Fruit fly (Drosophila melanogaster) whole organism, embryonic: ENCODE data around the gene CG14439.
A peak's percentile ranks its signal among the peaks of the same experiment; 100 is the strongest.

Experiments
- ATbp ChIP-seq: fragments of 200-800 bp; sonication (Bioruptor generic); optimal IDR thresholded peaks from 2 replicates; lab custom pipeline; 2017; ENCODE audit warnings: missing biosample characterization, mild to moderate bottlenecking, missing genetic modification characterization, missing genetic modification reagents
- Antp ChIP-seq: fragments of 200-800 bp; sonication (Bioruptor generic); optimal IDR thresholded peaks from 3 replicates; lab custom pipeline; 2016; ENCODE audit warnings: missing biosample characterization, missing genetic modification characterization
- B-H1 ChIP-seq: fragments of 200-800 bp; sonication (Bioruptor generic); IDR thresholded peaks from 3 replicates; pipeline ENCODE4 v1.3.6; 2022; ENCODE audit warnings: missing biosample characterization, missing genetic modification characterization
- CG10565 ChIP-seq: fragments of 200-800 bp; sonication (Bioruptor generic); optimal IDR thresholded peaks from 3 replicates; lab custom pipeline; 2016; ENCODE audit warnings: missing biosample characterization, mild to moderate bottlenecking, missing genetic modification characterization
- CG11247 ChIP-seq: fragments of 200-800 bp; sonication (Bioruptor generic); IDR thresholded peaks from 2 replicates; pipeline ENCODE4 v1.3.6; 2022; ENCODE audit warnings: missing biosample characterization, missing genetic modification characterization
- CG11560 ChIP-seq: fragments of 200-800 bp; sonication (Bioruptor generic); IDR thresholded peaks from 3 replicates; pipeline ENCODE4 v1.3.6; 2022; ENCODE audit warnings: missing biosample characterization, missing genetic modification characterization
- CG11696 ChIP-seq: fragments of 200-800 bp; sonication (Bioruptor generic); IDR thresholded peaks from 2 replicates; pipeline ENCODE4 v1.3.6; 2022; ENCODE audit warnings: missing biosample characterization, missing genetic modification characterization
- CG1233 ChIP-seq: fragments of 200-800 bp; sonication (Bioruptor generic); optimal IDR thresholded peaks from 4 replicates; lab custom pipeline; 2018; ENCODE audit warnings: missing biosample characterization, mild to moderate bottlenecking, missing genetic modification characterization
- CG2199 ChIP-seq: fragments of 200-800 bp; sonication (Bioruptor generic); IDR thresholded peaks from 3 replicates; pipeline ENCODE4 v1.3.6; 2022; ENCODE audit warnings: missing biosample characterization, missing genetic modification characterization
- CG33213 ChIP-seq: fragments of 200-800 bp; sonication (Bioruptor generic); optimal IDR thresholded peaks from 3 replicates; lab custom pipeline; 2016; ENCODE audit warnings: missing biosample characterization, missing genetic modification characterization
- CG3726 ChIP-seq: fragments of 200-800 bp; sonication (Bioruptor generic); IDR thresholded peaks from 3 replicates; pipeline ENCODE4, ENCODE4 v1.3.6; 2022; ENCODE audit warnings: missing biosample characterization, missing genetic modification characterization
- CG4854 ChIP-seq: fragments of 200-800 bp; sonication (Bioruptor generic); optimal IDR thresholded peaks from 2 replicates; lab custom pipeline; 2016; ENCODE audit warnings: missing biosample characterization, missing genetic modification characterization, inconsistent platforms
- CG9609 ChIP-seq: fragments of 200-800 bp; sonication (Bioruptor generic); optimal IDR thresholded peaks from 3 replicates; lab custom pipeline; 2016; ENCODE audit warnings: missing biosample characterization, missing genetic modification characterization
- CHES-1-like ChIP-seq: fragments of 200-800 bp; sonication (Bioruptor generic); optimal IDR thresholded peaks from 2 replicates; lab custom pipeline; 2016; ENCODE audit warnings: missing biosample characterization, missing genetic modification characterization
- E2f1 ChIP-seq: fragments of 200-800 bp; sonication (Bioruptor generic); IDR thresholded peaks from 2 replicates; pipeline ENCODE4 v1.3.6; 2022; ENCODE audit warnings: missing biosample characterization, missing genetic modification characterization
- Ets65A ChIP-seq: fragments of 200-800 bp; sonication (Bioruptor generic); peaks from one replicate; lab custom pipeline; 2016; ENCODE audit warnings: missing biosample characterization, missing genetic modification characterization
- Gug ChIP-seq: fragments of 200-800 bp; sonication (Bioruptor generic); IDR thresholded peaks from 4 replicates; pipeline ENCODE4 v1.3.6; 2022; ENCODE audit warnings: missing biosample characterization, missing genetic modification characterization
- HmgD ChIP-seq: fragments of 200-800 bp; sonication (Bioruptor generic); optimal IDR thresholded peaks from 3 replicates; lab custom pipeline; 2016; ENCODE audit warnings: missing biosample characterization, missing genetic modification characterization
- HmgZ ChIP-seq: fragments of 200-800 bp; sonication (Bioruptor generic); optimal IDR thresholded peaks from 2 replicates; lab custom pipeline; 2018; ENCODE audit warnings: missing biosample characterization, mild to moderate bottlenecking, missing genetic modification characterization
- Hmx ChIP-seq: fragments of 200-800 bp; sonication (Bioruptor generic); optimal IDR thresholded peaks from 2 replicates; lab custom pipeline; 2016; ENCODE audit warnings: missing biosample characterization, missing genetic modification characterization
- Kr ChIP-seq: fragments of 200-800 bp; sonication (Bioruptor generic); optimal IDR thresholded peaks from 2 replicates; lab custom pipeline; 2017; ENCODE audit warnings: missing biosample characterization, mild to moderate bottlenecking, missing genetic modification characterization
- MTF-1 ChIP-seq: fragments of 200-800 bp; sonication (Bioruptor generic); optimal IDR thresholded peaks from 2 replicates; lab custom pipeline; 2018; ENCODE audit warnings: missing biosample characterization, mild to moderate bottlenecking, missing genetic modification characterization, borderline replicate concordance
- Mad ChIP-seq: fragments of 200-800 bp; sonication (Bioruptor generic); optimal IDR thresholded peaks from 2 replicates; lab custom pipeline; 2016; ENCODE audit warnings: missing biosample characterization, missing genetic modification characterization
- Mrtf ChIP-seq: fragments of 200-800 bp; sonication (Bioruptor generic); IDR thresholded peaks from 3 replicates; pipeline ENCODE4 v1.3.6; 2022; ENCODE audit warnings: missing biosample characterization, missing genetic modification characterization
- Nf-YC ChIP-seq: fragments of 200-800 bp; optimal IDR thresholded peaks from 3 replicates; lab custom pipeline; 2019; ENCODE audit warnings: missing biosample characterization, mild to moderate bottlenecking, missing genetic modification characterization, moderate library complexity
- Tbp ChIP-seq: fragments of >200 bp; optimal IDR thresholded peaks from 2 replicates; lab custom pipeline; 2018; ENCODE audit warnings: missing biosample characterization, missing genetic modification characterization
- ase ChIP-seq: fragments of 200-800 bp; sonication (Bioruptor generic); IDR thresholded peaks from 3 replicates; pipeline ENCODE4 v1.3.6; 2022; ENCODE audit warnings: missing biosample characterization, missing genetic modification characterization
- bigmax ChIP-seq: fragments of 200-800 bp; sonication (Bioruptor generic); optimal IDR thresholded peaks from 2 replicates; lab custom pipeline; 2018; ENCODE audit warnings: missing biosample characterization, mild to moderate bottlenecking, missing genetic modification characterization
- cas ChIP-seq: fragments of 200-800 bp; sonication (Bioruptor generic); IDR thresholded peaks from 2 replicates; pipeline ENCODE4 v1.3.6; 2022; ENCODE audit warnings: missing biosample characterization, missing genetic modification characterization
- croc ChIP-seq: fragments of 200-800 bp; sonication (Bioruptor generic); conservative IDR thresholded peaks from 3 replicates; pipeline ENCODE4 v1.3.6; 2022; ENCODE audit warnings: missing biosample characterization, missing genetic modification characterization
- dati ChIP-seq: fragments of 200-800 bp; sonication (Bioruptor generic); IDR thresholded peaks from 2 replicates; pipeline ENCODE4 v1.3.6; 2022; ENCODE audit warnings: missing biosample characterization, missing genetic modification characterization
- dmrt99B ChIP-seq: fragments of 200-800 bp; sonication (Bioruptor generic); optimal IDR thresholded peaks from 2 replicates; lab custom pipeline; 2018; ENCODE audit warnings: missing biosample characterization, mild to moderate bottlenecking, missing genetic modification characterization, moderate library complexity
- esg ChIP-seq: fragments of 200-800 bp; sonication (Bioruptor generic); conservative IDR thresholded peaks from 2 replicates; pipeline ENCODE4 v1.3.6; 2022; ENCODE audit warnings: missing biosample characterization, missing genetic modification characterization
- ftz-f1 ChIP-seq: fragments of 200-800 bp; sonication (Bioruptor generic); optimal IDR thresholded peaks from 2 replicates; lab custom pipeline; 2016; ENCODE audit warnings: missing biosample characterization, missing genetic modification characterization
- gce ChIP-seq: fragments of 200-800 bp; sonication (Bioruptor generic); IDR thresholded peaks from 3 replicates; pipeline ENCODE4 v1.3.6; 2022; ENCODE audit warnings: missing biosample characterization, missing genetic modification characterization
- gcm ChIP-seq: fragments of 200-800 bp; sonication (Bioruptor generic); optimal IDR thresholded peaks from 2 replicates; lab custom pipeline; 2019; ENCODE audit warnings: missing biosample characterization, mild to moderate bottlenecking, missing genetic modification characterization, moderate library complexity
- hkb ChIP-seq, 2 experiments: fragments of 200-800 bp in 1 of 2; fragments of >200 bp in 1 of 2; sonication (Bioruptor generic) in 1 of 2; IDR thresholded peaks in 1 of 2; optimal IDR thresholded peaks in 1 of 2; 2 replicates each; pipeline versions ENCODE4 v1.3.6 to Lab custom; 2017 to 2022; ENCODE audit warnings: missing biosample characterization in 1 of 2, missing genetic modification characterization in 1 of 2
- kni ChIP-seq: fragments of 200-800 bp; sonication (Bioruptor generic); optimal IDR thresholded peaks from 3 replicates; lab custom pipeline; 2017; ENCODE audit warnings: mild to moderate bottlenecking, missing biosample characterization, missing genetic modification reagents, missing genetic modification characterization
- luna ChIP-seq: fragments of 200-800 bp; sonication (Bioruptor generic); optimal IDR thresholded peaks from 2 replicates; lab custom pipeline; 2016; ENCODE audit warnings: missing biosample characterization, missing genetic modification characterization
- maf-S ChIP-seq: fragments of 200-800 bp; sonication (Bioruptor generic); optimal IDR thresholded peaks from 2 replicates; lab custom pipeline; 2016; ENCODE audit warnings: missing biosample characterization, missing genetic modification characterization
- nau ChIP-seq: fragments of 200-800 bp; sonication (Bioruptor generic); optimal IDR thresholded peaks from 3 replicates; lab custom pipeline; 2017; ENCODE audit warnings: missing biosample characterization, mild to moderate bottlenecking, missing genetic modification characterization, missing genetic modification reagents
- odd ChIP-seq: fragments of 200-800 bp; sonication (Bioruptor generic); optimal IDR thresholded peaks from 2 replicates; lab custom pipeline; 2017; ENCODE audit warnings: missing biosample characterization, mild to moderate bottlenecking, missing genetic modification characterization
- pan ChIP-seq, 4 experiments: fragments of >200 bp in 3 of 4; fragments of 200-800 bp in 1 of 4; sonication (Bioruptor generic) in 1 of 4; optimal IDR thresholded peaks in 3 of 4; IDR thresholded peaks in 1 of 4; 2 replicates each; pipeline versions ENCODE4 v1.3.6 to Lab custom; 2017 to 2022; ENCODE audit warnings: missing biosample characterization in 2 of 4, missing genetic modification characterization in 2 of 4, mixed read lengths in 1 of 4
- phol ChIP-seq: fragments of 200-800 bp; sonication (Bioruptor generic); optimal IDR thresholded peaks from 3 replicates; lab custom pipeline; 2018; ENCODE audit warnings: missing biosample characterization, mild to moderate bottlenecking, missing genetic modification characterization, moderate library complexity
- run ChIP-seq: fragments of 200-800 bp; sonication (Bioruptor generic); optimal IDR thresholded peaks from 3 replicates; lab custom pipeline; 2018; ENCODE audit warnings: missing biosample characterization, mild to moderate bottlenecking, missing genetic modification characterization
- scrt ChIP-seq: fragments of 200-800 bp; sonication (Bioruptor generic); optimal IDR thresholded peaks from 2 replicates; lab custom pipeline; 2018; ENCODE audit warnings: missing biosample characterization, mild to moderate bottlenecking, missing genetic modification characterization, moderate library complexity
- slou ChIP-seq: fragments of 200-800 bp; sonication (Bioruptor generic); optimal IDR thresholded peaks from 3 replicates; lab custom pipeline; 2016; ENCODE audit warnings: missing biosample characterization, missing genetic modification characterization
- tio ChIP-seq: fragments of 200-800 bp; sonication (Bioruptor generic); optimal IDR thresholded peaks from 2 replicates; lab custom pipeline; 2017; ENCODE audit warnings: missing biosample characterization, missing genetic modification characterization, inconsistent platforms
- unc-4 ChIP-seq: fragments of 200-800 bp; sonication (Bioruptor generic); IDR thresholded peaks from 2 replicates; pipeline ENCODE4 v1.3.6; 2022; ENCODE audit warnings: missing biosample characterization, missing genetic modification characterization; ENCODE audit not compliant: partially characterized antibody
- zen ChIP-seq: fragments of 200-800 bp; sonication (Bioruptor generic); optimal IDR thresholded peaks from 3 replicates; lab custom pipeline; 2018; ENCODE audit warnings: missing biosample characterization, mild to moderate bottlenecking, missing genetic modification characterization, moderate library complexity
- zen2 ChIP-seq: fragments of 200-800 bp; sonication (Bioruptor generic); IDR thresholded peaks from 3 replicates; pipeline ENCODE4 v1.3.6; 2022; ENCODE audit warnings: missing biosample characterization, missing genetic modification characterization; ENCODE audit not compliant: partially characterized antibody

Gene CG14439

dm6 chrX:6793390-6793789 lies 46.0 kb downstream of the CG14439 start (continued):
- TF ChIP-seq CG10565 (GFP tag; lab: Kevin White, UChicago) (no peak), scrt (GFP tag; lab: Kevin White, UChicago) (peak; percentile 66), Antp (GFP tag; lab: Kevin White, UChicago) (peak; percentile 69), esg (GFP tag; lab: Robert Waterston, UW) (peak; percentile 67), croc (peak; percentile 41; the same call in 1 of the 3 replicates), dmrt99B (tag; lab: Kevin White, UChicago) (peak; percentile 86), Mrtf (GFP tag; lab: Robert Waterston, UW) (peak; percentile 74; the same call in 2 of the 3 replicates), E2f1 (GFP tag; lab: Robert Waterston, UW) (peak; percentile 53; the same call in 1 of the 2 replicates), gce (peak; percentile 75; the same call in 2 of the 3 replicates), CG33213 (GFP tag; lab: Kevin White, UChicago) (peak; percentile 37), Mad (GFP tag; lab: Kevin White, UChicago) (no peak), MTF-1 (GFP tag; lab: Kevin White, UChicago) (no peak), CG11247 (GFP tag; lab: Robert Waterston, UW) (peak; percentile 56), CG11560 (tag; lab: Robert Waterston, UW) (peak; percentile 53; the same call in 1 of the 3 replicates), CG11696 (peak; percentile 50; the same call in 1 of the 2 replicates), Hmx (no peak), Tbp (GFP tag; lab: Kevin White, UChicago) (no peak), HmgD (GFP tag; lab: Kevin White, UChicago) (peak; percentile 52), B-H1 (GFP tag; lab: Robert Waterston, UW) (peak; percentile 62), kni (GFP tag; lab: Kevin White, UChicago) (no peak), hkb (optimal IDR thresholded peaks at IDR 0.05; lab: Kevin White, UChicago) (no peak), hkb (GFP tag; IDR thresholded peaks at IDR 0.05; lab: Robert Waterston, UW) (peak; percentile 61; the same call in 1 of the 2 replicates), ftz-f1 (GFP tag; lab: Kevin White, UChicago) (no peak), gcm (GFP tag; lab: Kevin White, UChicago) (peak; percentile 32), slou (GFP tag; lab: Kevin White, UChicago) (peak; percentile 22), HmgZ (tag; lab: Kevin White, UChicago) (peak; percentile 60), Gug (GFP tag; lab: Robert Waterston, UW) (peak; percentile 69; the same call in 2 of the 4 replicates), phol (peak; percentile 59), odd (GFP tag; lab: Kevin White, UChicago) (peak; percentile 34), CHES-1-like (peak; percentile 56), CG3726 (GFP tag; lab: Robert Waterston, UW) (no peak), zen2 (GFP tag; lab: Robert Waterston, UW) (no peak), pan (optimal IDR thresholded peaks at IDR 0.05; lab: Kevin White, UChicago) (no peak), pan (GFP tag; optimal IDR thresholded peaks at IDR 0.05 in 1 of 2, IDR thresholded peaks at IDR 0.05 in 1 of 2) (peak in 1 of 2 experiments; percentile 84), cas (GFP tag; lab: Robert Waterston, UW) (0 out of 2 replicates have a peak, but pooled peaks have one; percentile 22), tio (GFP tag; lab: Kevin White, UChicago) (peak; percentile 26), Kr (GFP tag; lab: Kevin White, UChicago) (no peak), ATbp (GFP tag; lab: Kevin White, UChicago) (peak; percentile 62)

DNA sequence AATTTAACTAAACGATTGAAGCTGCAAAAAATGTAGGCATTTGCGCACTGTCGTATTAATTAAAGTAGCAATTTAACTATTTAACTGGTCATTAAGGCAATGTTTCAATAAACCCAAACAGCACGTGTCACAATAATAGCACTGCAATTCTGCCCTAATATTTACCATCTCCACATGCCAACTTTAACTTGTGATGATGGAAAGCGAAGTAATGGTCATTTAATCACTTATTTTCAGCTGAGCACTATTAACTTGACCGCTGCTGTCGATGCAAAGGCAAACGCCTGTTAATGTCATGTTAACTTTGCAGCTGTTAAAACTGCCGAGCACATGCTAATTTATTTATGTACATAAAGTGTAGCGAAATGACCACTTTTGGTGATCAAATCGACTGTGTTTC lies 46.8 kb downstream of the CG14439 start:
- peak; percentile 70 for TF ChIP-seq CG9609 (GFP tag; lab: Kevin White, UChicago)
- peak; percentile 87 for TF ChIP-seq CG4854 (GFP tag; lab: Kevin White, UChicago)
- peak; percentile 7 for TF ChIP-seq Nf-YC (tag; lab: Kevin White, UChicago)
- peak; percentile 53 for TF ChIP-seq run (tag; lab: Kevin White, UChicago)
- TF ChIP-seq Ets65A (GFP tag; lab: Kevin White, UChicago) = peak; percentile 97
- peak; percentile 85 for TF ChIP-seq CG2199 (GFP tag; lab: Robert Waterston, UW)
- no peak for TF ChIP-seq bigmax (GFP tag; lab: Kevin White, UChicago)
- TF ChIP-seq unc-4 = no peak
- peak; percentile 67 for TF ChIP-seq nau (GFP tag; lab: Kevin White, UChicago)
- peak; percentile 83 for TF ChIP-seq CG1233 (GFP tag; lab: Kevin White, UChicago)
- peak; percentile 75; the same call in 2 of the 3 replicates for TF ChIP-seq ase (GFP tag; lab: Robert Waterston, UW)
- TF ChIP-seq maf-S = peak; percentile 76
- TF ChIP-seq luna (GFP tag; lab: Kevin White, UChicago) = peak; percentile 59
- TF ChIP-seq zen (tag; lab: Kevin White, UChicago) = peak; percentile 62
- TF ChIP-seq dati (GFP tag; lab: Robert Waterston, UW) = peak; percentile 75
